Worm (Caenorhabditis elegans): ENCODE measurements around the gene pkc-2.
A peak's percentile ranks its signal among the peaks of the same experiment; 100 is the strongest.

Gene pkc-2

DNA sequence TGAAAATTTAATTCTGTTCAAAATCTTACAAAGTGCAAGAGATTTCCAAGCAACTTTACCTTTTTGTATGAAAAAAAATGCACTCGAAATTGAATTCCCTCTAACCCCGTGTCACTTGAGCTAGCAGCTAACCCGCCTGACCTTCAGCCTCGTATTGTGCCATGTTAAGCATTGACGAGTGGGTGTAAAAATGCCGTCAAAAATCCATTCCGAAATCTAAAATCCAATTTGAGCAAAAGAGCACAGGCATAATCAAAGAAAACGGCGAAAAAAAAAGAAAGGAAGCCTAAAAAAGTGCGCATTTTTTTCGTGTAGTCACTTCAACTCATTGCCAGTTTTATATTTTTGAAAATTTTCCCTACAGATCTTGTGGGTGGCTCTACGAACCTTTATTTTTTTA lies at the start of gene pkc-2:
Gene pkc-2, plus strand, starts transcription at position 318 of the 400 bp plus-strand sequence.
- TF ChIP-seq dao-5 (tag; optimal IDR thresholded peaks at IDR 0.05) (no peak), W03F9.2 (tag; optimal IDR thresholded peaks at IDR 0.05) (no peak), him-1 (tag; optimal IDR thresholded peaks at IDR 0.05) (no peak)

- TF ChIP-seq dao-5 (tag; optimal IDR thresholded peaks at IDR 0.05), result no peak
- no peak for TF ChIP-seq W03F9.2 (tag; optimal IDR thresholded peaks at IDR 0.05)
- TF ChIP-seq him-1 (tag; optimal IDR thresholded peaks at IDR 0.05), result no peak
These were observed 45.5 kb upstream of the pkc-2 start, which contains the start of gene npr-7 for ce11 chrX:9319080-9319479. TSS of gene npr-7 (minus strand) at chrX:9319180.

ce11 chrX:9324962-9325361 lies 39.7 kb upstream of the pkc-2 start:
- TF ChIP-seq him-1 (tag; optimal IDR thresholded peaks at IDR 0.05) (no peak), W03F9.2 (tag; optimal IDR thresholded peaks at IDR 0.05) (no peak), dao-5 (tag; optimal IDR thresholded peaks at IDR 0.05) (no peak)

- no peak for TF ChIP-seq W03F9.2 (tag; optimal IDR thresholded peaks at IDR 0.05)
- TF ChIP-seq him-1 (tag; optimal IDR thresholded peaks at IDR 0.05), result no peak
- no peak for TF ChIP-seq dao-5 (tag; optimal IDR thresholded peaks at IDR 0.05)
These were observed 33.9 kb upstream of the pkc-2 start, which contains the start of gene T20B5.2 for ce11 chrX:9330721-9331212. TSS of gene T20B5.2 (plus strand) at chrX:9331162.

- no peak for TF ChIP-seq dao-5 (tag; optimal IDR thresholded peaks at IDR 0.05)
These were observed 28.4 kb upstream of the pkc-2 start for ce11 chrX:9336227-9336626.

ce11 chrX:9337832-9338231 lies 26.8 kb upstream of the pkc-2 start:
- TF ChIP-seq him-1 (tag; optimal IDR thresholded peaks at IDR 0.05), result peak; percentile 95
- no peak for TF ChIP-seq W03F9.2 (tag; optimal IDR thresholded peaks at IDR 0.05)

ce11 chrX:9338375-9338774 lies 26.2 kb upstream of the pkc-2 start, which contains the start of gene apa-2:
TSS of gene apa-2 (plus strand) at chrX:9338675.
- TF ChIP-seq W03F9.2 (tag; optimal IDR thresholded peaks at IDR 0.05) (no peak), dao-5 (tag; optimal IDR thresholded peaks at IDR 0.05) (no peak), him-1 (tag; optimal IDR thresholded peaks at IDR 0.05) (no peak)

- TF ChIP-seq him-1 (tag; optimal IDR thresholded peaks at IDR 0.05), result no peak
- peak; percentile 57 for TF ChIP-seq W03F9.2 (tag; optimal IDR thresholded peaks at IDR 0.05)
These were observed 17.1 kb upstream of the pkc-2 start, which contains the start of gene oga-1 for ce11 chrX:9347380-9347979. TSS of gene oga-1 (minus strand) at chrX:9347430.

ce11 chrX:9349844-9350556 lies 14.6 kb upstream of the pkc-2 start, which contains the start of gene flp-20:
TSS of gene flp-20 (minus strand) at chrX:9349894.
- TF ChIP-seq dao-5 (tag; optimal IDR thresholded peaks at IDR 0.05), result no peak
- TF ChIP-seq him-1 (tag; optimal IDR thresholded peaks at IDR 0.05), result no peak
- TF ChIP-seq W03F9.2 (tag; optimal IDR thresholded peaks at IDR 0.05), result no peak

DNA sequence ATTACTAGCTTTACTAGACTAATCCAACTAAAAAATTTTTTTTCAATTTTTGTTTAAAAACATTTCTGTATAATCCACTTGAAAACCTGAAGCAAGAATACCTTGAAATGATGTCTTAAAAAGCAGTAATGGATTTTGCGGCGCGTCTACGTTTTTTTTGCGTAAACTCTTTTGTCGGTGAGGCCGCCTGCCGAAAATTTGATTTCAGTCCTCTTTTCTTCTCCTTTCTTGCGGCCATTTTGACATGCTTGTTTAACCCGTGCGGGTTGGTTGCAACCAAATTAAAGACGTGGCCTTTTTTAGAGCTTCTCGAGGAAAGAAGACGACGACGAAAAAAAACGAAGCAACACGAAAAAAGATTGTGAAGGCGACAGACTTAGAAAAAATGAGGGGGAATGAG lies 3.5 kb upstream of the pkc-2 start:
- TF ChIP-seq W03F9.2 (tag; optimal IDR thresholded peaks at IDR 0.05) (no peak), dao-5 (tag; optimal IDR thresholded peaks at IDR 0.05) (no peak), him-1 (tag; optimal IDR thresholded peaks at IDR 0.05) (no peak)

DNA sequence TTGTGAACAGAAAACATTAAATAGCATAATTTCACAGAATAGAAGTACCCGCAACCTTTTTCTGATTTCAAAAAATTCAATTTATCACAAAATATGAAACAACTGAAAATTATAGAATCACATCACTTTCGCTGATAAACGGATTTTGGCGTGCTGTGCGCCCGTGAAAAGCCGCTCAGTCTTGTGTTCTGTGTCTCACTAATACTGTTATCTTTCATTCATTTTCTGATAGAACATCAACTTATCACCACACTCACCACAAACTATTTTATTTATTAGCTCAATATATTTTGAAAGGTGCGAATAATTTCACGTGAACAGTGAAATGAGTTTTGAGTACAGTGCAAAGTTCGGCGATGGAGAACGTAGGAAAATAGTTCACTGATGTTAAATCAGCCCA lies 536 bp upstream of the pkc-2 start:
- no peak for TF ChIP-seq him-1 (tag; optimal IDR thresholded peaks at IDR 0.05)
- TF ChIP-seq dao-5 (tag; optimal IDR thresholded peaks at IDR 0.05), result no peak
- no peak for TF ChIP-seq W03F9.2 (tag; optimal IDR thresholded peaks at IDR 0.05)

- no peak for TF ChIP-seq him-1 (tag; optimal IDR thresholded peaks at IDR 0.05)
- TF ChIP-seq dao-5 (tag; optimal IDR thresholded peaks at IDR 0.05), result no peak
- no peak for TF ChIP-seq W03F9.2 (tag; optimal IDR thresholded peaks at IDR 0.05)
These were observed 5.3 kb downstream of the pkc-2 start for ce11 chrX:9369927-9370326.

ce11 chrX:9372221-9372620 lies 7.6 kb downstream of the pkc-2 start:
- TF ChIP-seq W03F9.2 (tag; optimal IDR thresholded peaks at IDR 0.05) (no peak), him-1 (tag; optimal IDR thresholded peaks at IDR 0.05) (no peak), dao-5 (tag; optimal IDR thresholded peaks at IDR 0.05) (no peak)

ce11 chrX:9372987-9373386 lies 8.4 kb downstream of the pkc-2 start:
- TF ChIP-seq him-1 (tag; optimal IDR thresholded peaks at IDR 0.05) (peak; percentile 29), W03F9.2 (tag; optimal IDR thresholded peaks at IDR 0.05) (no peak), dao-5 (tag; optimal IDR thresholded peaks at IDR 0.05) (peak; percentile 23)
